Worm (Caenorhabditis elegans) whole organism, L1 larva: Measurements from ENCODE around the gene B0546.5.

ENCODE experiments used
- F16B12.6 ChIP-seq: fragments of 150-350 bp; optimal IDR thresholded peaks from 2 replicates; lab custom pipeline; 2014; ENCODE audit warnings: missing biosample characterization, missing genetic modification characterization
- ces-1 ChIP-seq: fragments of 150-350 bp; optimal IDR thresholded peaks from 2 replicates; lab custom pipeline; 2014; ENCODE audit warnings: missing biosample characterization, missing genetic modification reagents, missing genetic modification characterization
- efl-3 ChIP-seq: fragments of 200-800 bp; sonication (Bioruptor generic); optimal IDR thresholded peaks from 2 replicates; lab custom pipeline; 2018; ENCODE audit warnings: mild to moderate bottlenecking, missing genetic modification characterization, missing compliant biosample characterization
- egl-27 ChIP-seq, 2 experiments: fragments of 150-350 bp in 1 of 2; sonication (generic microtip); optimal IDR thresholded peaks; 3 replicates each; lab custom pipeline; 2017 to 2018; ENCODE audit warnings: missing biosample characterization in 2 of 2, missing genetic modification characterization in 2 of 2, missing genetic modification reagents in 2 of 2
- nhr-76 ChIP-seq: sonication (generic microtip); optimal IDR thresholded peaks from 2 replicates; lab custom pipeline; 2017; ENCODE audit warnings: missing biosample characterization, missing genetic modification characterization
- snu-23 ChIP-seq: sonication (generic microtip); optimal IDR thresholded peaks from 2 replicates; lab custom pipeline; 2016; ENCODE audit warnings: missing genetic modification characterization, missing compliant biosample characterization
- ztf-11 ChIP-seq, 2 experiments: sonication (generic microtip); optimal IDR thresholded peaks; 2 replicates each; lab custom pipeline; 2016 to 2017; ENCODE audit warnings: missing genetic modification characterization in 2 of 2, missing biosample characterization in 1 of 2, missing compliant biosample characterization in 1 of 2

DNA sequence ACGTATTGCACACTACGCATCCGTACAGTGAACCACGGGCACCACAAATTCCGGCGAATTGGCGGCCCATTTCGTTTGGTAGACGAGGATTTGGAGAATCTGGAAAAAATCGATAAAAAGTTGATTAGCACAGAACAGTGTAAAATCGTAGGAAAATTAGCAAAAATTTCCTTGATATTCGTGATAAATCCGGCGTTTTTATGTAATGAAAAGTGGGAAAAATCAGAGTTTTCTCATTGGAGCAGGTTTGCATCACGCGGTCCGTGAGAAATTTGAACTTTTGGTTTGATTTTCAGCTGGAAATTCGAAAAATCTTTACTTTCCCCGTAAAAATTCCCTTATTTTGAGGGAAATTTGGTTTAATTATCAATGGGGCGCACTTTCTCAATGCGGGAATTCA, 5.9 kb downstream of the B0546.5 start, which contains the start of gene B0546.4:
- TF ChIP-seq snu-23 (no peak), F16B12.6 (tag; lab: Kevin White, UChicago) (no peak), ces-1 (GFP tag; lab: Kevin White, UChicago) (no peak), nhr-76 (tag; lab: Kevin White, UChicago) (no peak), ztf-11 (tag; optimal IDR thresholded peaks at IDR 0.05; lab: Kevin White, UChicago) (no peak), egl-27 (tag; optimal IDR thresholded peaks at IDR 0.05; lab: Kevin White, UChicago) (no peak), efl-3 (GFP tag; lab: Kevin White, UChicago) (no peak)
